Fruit fly (Drosophila melanogaster) whole organism, embryonic: ENCODE results near the gene CG10996.

Experiments
- Bgb ChIP-seq: fragments of 200-800 bp; sonication (Bioruptor generic); IDR thresholded peaks from 2 replicates; pipeline ENCODE4 v1.3.6; 2022; ENCODE audit warnings: missing biosample characterization, missing genetic modification characterization; ENCODE audit not compliant: partially characterized antibody
- Blimp-1 ChIP-seq: fragments of 200-800 bp; sonication (Bioruptor generic); optimal IDR thresholded peaks from 3 replicates; lab custom pipeline; 2018; ENCODE audit warnings: missing biosample characterization, missing genetic modification characterization, mild to moderate bottlenecking, moderate library complexity, missing genetic modification reagents
- CG10274 ChIP-seq: fragments of 200-800 bp; sonication (Bioruptor generic); optimal IDR thresholded peaks from 3 replicates; lab custom pipeline; 2017; ENCODE audit warnings: missing biosample characterization, mild to moderate bottlenecking, missing genetic modification characterization
- CG10321 ChIP-seq: fragments of 200-800 bp; sonication (Bioruptor generic); IDR thresholded peaks from 2 replicates; pipeline ENCODE4 v1.3.6; 2022; ENCODE audit warnings: missing biosample characterization, missing genetic modification characterization
- CG10654 ChIP-seq: fragments of 200-800 bp; sonication (Bioruptor generic); optimal IDR thresholded peaks from 2 replicates; lab custom pipeline; 2016; ENCODE audit warnings: missing biosample characterization, missing genetic modification characterization
- CG11093 ChIP-seq: fragments of 200-800 bp; sonication (Bioruptor generic); IDR thresholded peaks from 3 replicates; pipeline ENCODE4 v1.3.6; 2022; ENCODE audit warnings: missing biosample characterization, missing genetic modification characterization
- CG12299 ChIP-seq: fragments of 200-800 bp; sonication (Bioruptor generic); optimal IDR thresholded peaks from 2 replicates; lab custom pipeline; 2018; ENCODE audit warnings: missing biosample characterization, mild to moderate bottlenecking, missing genetic modification characterization
- CG1529 ChIP-seq: fragments of 200-800 bp; sonication (Bioruptor generic); optimal IDR thresholded peaks from 3 replicates; lab custom pipeline; 2018; ENCODE audit warnings: missing biosample characterization, missing genetic modification characterization
- CG15514 ChIP-seq: fragments of 200-800 bp; sonication (Bioruptor generic); optimal IDR thresholded peaks from 3 replicates; lab custom pipeline; 2017; ENCODE audit warnings: missing biosample characterization, missing genetic modification characterization, mild to moderate bottlenecking, moderate library complexity, missing genetic modification reagents
- CG17186 ChIP-seq: fragments of 200-800 bp; sonication (Bioruptor generic); optimal IDR thresholded peaks from 3 replicates; lab custom pipeline; 2017; ENCODE audit warnings: missing biosample characterization, missing genetic modification reagents, missing genetic modification characterization
- CG17359 ChIP-seq: fragments of 200-800 bp; sonication (Bioruptor generic); optimal IDR thresholded peaks from 3 replicates; lab custom pipeline; 2018; ENCODE audit warnings: missing biosample characterization, mild to moderate bottlenecking, missing genetic modification characterization, moderate library complexity
- CG17385 ChIP-seq: fragments of 200-800 bp; sonication (Bioruptor generic); optimal IDR thresholded peaks from 3 replicates; lab custom pipeline; 2018; ENCODE audit warnings: missing biosample characterization, mild to moderate bottlenecking, missing genetic modification characterization
- CG1832 ChIP-seq: fragments of 200-800 bp; sonication (Bioruptor generic); optimal IDR thresholded peaks from 2 replicates; lab custom pipeline; 2017; ENCODE audit warnings: missing biosample characterization, mild to moderate bottlenecking, missing genetic modification characterization, inconsistent platforms
- CG2120 ChIP-seq: fragments of 200-800 bp; sonication (Bioruptor generic); optimal IDR thresholded peaks from 3 replicates; lab custom pipeline; 2016; ENCODE audit warnings: missing biosample characterization, missing genetic modification characterization
- CG2712 ChIP-seq: fragments of 200-800 bp; optimal IDR thresholded peaks from 3 replicates; lab custom pipeline; 2019; ENCODE audit warnings: missing biosample characterization, mild to moderate bottlenecking, missing genetic modification characterization, moderate library complexity
- CG30431 ChIP-seq: fragments of 200-800 bp; sonication (Bioruptor generic); optimal IDR thresholded peaks from 2 replicates; lab custom pipeline; 2017; ENCODE audit warnings: missing biosample characterization, missing genetic modification characterization
- CG31441 ChIP-seq: fragments of 200-800 bp; sonication (Bioruptor generic); IDR thresholded peaks from 2 replicates; pipeline ENCODE4 v1.3.6; 2022; ENCODE audit warnings: missing biosample characterization, missing genetic modification characterization
- CG4282 ChIP-seq: fragments of 200-800 bp; sonication (Bioruptor generic); optimal IDR thresholded peaks from 2 replicates; lab custom pipeline; 2016; ENCODE audit warnings: missing biosample characterization, missing genetic modification characterization
- CG6272 ChIP-seq: fragments of 200-800 bp; sonication (Bioruptor generic); IDR thresholded peaks from 2 replicates; pipeline ENCODE4 v1.3.6; 2022; ENCODE audit warnings: missing biosample characterization, missing genetic modification characterization
- CG6791 ChIP-seq: fragments of 200-800 bp; sonication (Bioruptor generic); IDR thresholded peaks from 3 replicates; pipeline ENCODE4 v1.3.6; 2022; ENCODE audit warnings: missing biosample characterization, missing genetic modification characterization; ENCODE audit not compliant: partially characterized antibody
- CG7372 ChIP-seq: fragments of 200-800 bp; sonication (Bioruptor generic); IDR thresholded peaks from 2 replicates; pipeline ENCODE4 v1.3.6; 2022; ENCODE audit warnings: missing biosample characterization, missing genetic modification characterization
- CG8765 ChIP-seq: fragments of 200-800 bp; sonication (Bioruptor generic); IDR thresholded peaks from 2 replicates; pipeline ENCODE4 v1.3.6; 2022; ENCODE audit warnings: missing biosample characterization, missing genetic modification characterization
- CG9215 ChIP-seq: fragments of 200-800 bp; sonication (Bioruptor generic); IDR thresholded peaks from 2 replicates; pipeline ENCODE4 v1.3.6; 2022; ENCODE audit warnings: missing biosample characterization, missing genetic modification characterization
- Deaf1 ChIP-seq: fragments of 200-800 bp; optimal IDR thresholded peaks from 3 replicates; lab custom pipeline; 2019; ENCODE audit warnings: missing biosample characterization, mild to moderate bottlenecking, missing genetic modification characterization, moderate library complexity
- Doc3 ChIP-seq: fragments of 200-800 bp; sonication (Bioruptor generic); IDR thresholded peaks from 3 replicates; pipeline ENCODE4 v1.3.6; 2022; ENCODE audit warnings: missing biosample characterization, missing genetic modification characterization; ENCODE audit not compliant: partially characterized antibody
- Hmr ChIP-seq: fragments of 200-800 bp; sonication (Bioruptor generic); optimal IDR thresholded peaks from 3 replicates; lab custom pipeline; 2017; ENCODE audit warnings: mild to moderate bottlenecking, missing biosample characterization, missing genetic modification reagents, missing genetic modification characterization
- Hr39 ChIP-seq: fragments of >200 bp; optimal IDR thresholded peaks from 2 replicates; lab custom pipeline; 2017
- Lhr ChIP-seq: fragments of 200-800 bp; sonication (Bioruptor generic); optimal IDR thresholded peaks from 3 replicates; lab custom pipeline; 2017; ENCODE audit warnings: mild to moderate bottlenecking, missing biosample characterization, missing genetic modification reagents, missing genetic modification characterization
- Lim3 ChIP-seq: fragments of 200-800 bp; sonication (Bioruptor generic); IDR thresholded peaks from 2 replicates; pipeline ENCODE4 v1.3.6; 2022; ENCODE audit warnings: missing biosample characterization, missing genetic modification characterization
- Neu2 ChIP-seq: fragments of 200-800 bp; sonication (Bioruptor generic); optimal IDR thresholded peaks from 3 replicates; lab custom pipeline; 2016; ENCODE audit warnings: missing biosample characterization, missing genetic modification characterization, borderline replicate concordance
- Oli ChIP-seq: fragments of 200-800 bp; sonication (Bioruptor generic); optimal IDR thresholded peaks from 2 replicates; lab custom pipeline; 2018; ENCODE audit warnings: missing biosample characterization, mild to moderate bottlenecking, missing genetic modification characterization, moderate library complexity
- Optix ChIP-seq: fragments of 200-800 bp; sonication (Bioruptor generic); IDR thresholded peaks from 3 replicates; pipeline ENCODE4 v1.3.6; 2022; ENCODE audit warnings: missing biosample characterization, missing genetic modification characterization
- Ptx1 ChIP-seq: fragments of 200-800 bp; sonication (Bioruptor generic); IDR thresholded peaks from 2 replicates; pipeline ENCODE4 v1.3.6; 2022; ENCODE audit warnings: missing biosample characterization, missing genetic modification characterization
- Spps ChIP-seq: fragments of 200-800 bp; sonication (Bioruptor generic); optimal IDR thresholded peaks from 2 replicates; lab custom pipeline; 2018; ENCODE audit warnings: missing biosample characterization, mild to moderate bottlenecking, missing genetic modification characterization
- TFAM ChIP-seq: fragments of 200-800 bp; sonication (Bioruptor generic); optimal IDR thresholded peaks from 2 replicates; lab custom pipeline; 2017; ENCODE audit warnings: missing biosample characterization, missing genetic modification characterization, inconsistent platforms
- dan ChIP-seq: fragments of 200-800 bp; sonication (Bioruptor generic); IDR thresholded peaks from 2 replicates; pipeline ENCODE4 v1.3.6; 2022; ENCODE audit warnings: missing biosample characterization, missing genetic modification characterization
- danr ChIP-seq: fragments of 200-800 bp; sonication (Bioruptor generic); IDR thresholded peaks from 2 replicates; pipeline ENCODE4 v1.3.6; 2022; ENCODE audit warnings: missing biosample characterization, missing genetic modification characterization
- ems ChIP-seq: fragments of 200-800 bp; sonication (Bioruptor generic); optimal IDR thresholded peaks from 3 replicates; lab custom pipeline; 2016; ENCODE audit warnings: missing biosample characterization, missing genetic modification characterization
- ewg ChIP-seq: fragments of 200-800 bp; sonication (Bioruptor generic); optimal IDR thresholded peaks from 3 replicates; lab custom pipeline; 2017; ENCODE audit warnings: mild to moderate bottlenecking, missing biosample characterization, missing genetic modification reagents, missing genetic modification characterization
- fd3F ChIP-seq: fragments of 200-800 bp; sonication (Bioruptor generic); optimal IDR thresholded peaks from 2 replicates; lab custom pipeline; 2018; ENCODE audit warnings: missing biosample characterization, mild to moderate bottlenecking, missing genetic modification characterization, moderate library complexity
- gem ChIP-seq: fragments of 200-800 bp; sonication (Bioruptor generic); optimal IDR thresholded peaks from 2 replicates; lab custom pipeline; 2019; ENCODE audit warnings: missing biosample characterization, mild to moderate bottlenecking, missing genetic modification characterization, moderate library complexity
- gfzf ChIP-seq: fragments of 200-800 bp; sonication (Bioruptor generic); optimal IDR thresholded peaks from 2 replicates; lab custom pipeline; 2016; ENCODE audit warnings: missing biosample characterization, mild to moderate bottlenecking, missing genetic modification characterization, moderate library complexity
- hkb ChIP-seq, 2 experiments: fragments of 200-800 bp in 1 of 2; fragments of >200 bp in 1 of 2; sonication (Bioruptor generic) in 1 of 2; IDR thresholded peaks in 1 of 2; optimal IDR thresholded peaks in 1 of 2; 2 replicates each; pipeline versions ENCODE4 v1.3.6 to Lab custom; 2017 to 2022; ENCODE audit warnings: missing biosample characterization in 1 of 2, missing genetic modification characterization in 1 of 2
- kay ChIP-seq: fragments of 200-800 bp; sonication (Bioruptor generic); optimal IDR thresholded peaks from 2 replicates; lab custom pipeline; 2016; ENCODE audit warnings: missing biosample characterization, missing genetic modification characterization
- pum ChIP-seq: fragments of 200-800 bp; sonication (Bioruptor generic); optimal IDR thresholded peaks from 2 replicates; lab custom pipeline; 2016; ENCODE audit warnings: missing biosample characterization, missing genetic modification characterization
- scrt ChIP-seq: fragments of 200-800 bp; sonication (Bioruptor generic); optimal IDR thresholded peaks from 2 replicates; lab custom pipeline; 2018; ENCODE audit warnings: missing biosample characterization, mild to moderate bottlenecking, missing genetic modification characterization, moderate library complexity
- sd ChIP-seq: fragments of 200-800 bp; sonication (Bioruptor generic); optimal IDR thresholded peaks from 3 replicates; lab custom pipeline; 2018; ENCODE audit warnings: missing biosample characterization, mild to moderate bottlenecking, missing genetic modification characterization, moderate library complexity
- sens ChIP-seq: fragments of 200-800 bp; sonication (Bioruptor generic); peaks from one replicate; lab custom pipeline; 2016; ENCODE audit warnings: missing biosample characterization, missing genetic modification characterization
- sob ChIP-seq: fragments of 200-800 bp; sonication (Bioruptor generic); IDR thresholded peaks from 2 replicates; pipeline ENCODE4 v1.3.6; 2022; ENCODE audit warnings: missing biosample characterization, missing genetic modification characterization
- tgo ChIP-seq: fragments of 200-800 bp; sonication (Bioruptor generic); IDR thresholded peaks from 3 replicates; pipeline ENCODE4 v1.3.6; 2022; ENCODE audit warnings: missing biosample characterization, missing genetic modification characterization
- vvl ChIP-seq: fragments of 200-800 bp; sonication (Bioruptor generic); IDR thresholded peaks from 2 replicates; pipeline ENCODE4 v1.3.6; 2022; ENCODE audit warnings: missing biosample characterization, missing genetic modification characterization

The CG10996 gene

DNA sequence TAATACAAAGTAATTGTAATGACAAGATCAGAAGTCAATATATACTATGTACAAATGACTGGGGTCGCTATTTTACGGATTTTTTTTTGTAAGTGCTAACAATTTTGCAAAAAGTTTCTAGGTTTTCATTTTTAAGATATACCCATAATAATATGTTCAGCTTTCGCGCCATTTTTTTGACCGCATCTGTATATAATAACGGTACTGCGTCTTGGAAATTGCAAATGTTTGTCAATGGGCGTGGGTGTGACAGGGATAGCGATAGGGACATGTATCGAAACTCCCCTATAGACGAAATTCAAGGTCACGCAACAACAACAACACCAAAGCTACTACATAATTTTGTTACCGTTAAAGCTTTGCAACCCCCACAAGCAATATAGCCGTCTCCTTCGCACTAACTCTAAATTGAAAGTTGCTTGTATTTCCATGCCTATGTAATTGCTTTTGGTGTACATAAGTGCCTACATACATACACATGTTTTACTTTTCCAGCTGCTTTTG is 44.8 kb downstream of the CG10996 start (continued):
- peak; percentile 47 for TF ChIP-seq CG2120 (GFP tag; lab: Kevin White, UChicago)
- no peak for TF ChIP-seq CG11093 (GFP tag; lab: Robert Waterston, UW)
- TF ChIP-seq CG17359 (tag; lab: Kevin White, UChicago) = no peak
- TF ChIP-seq CG17385 = no peak
- no peak for TF ChIP-seq Deaf1 (tag; lab: Kevin White, UChicago)
- TF ChIP-seq Doc3 (GFP tag; lab: Robert Waterston, UW) = no peak
- no peak for TF ChIP-seq Lim3 (GFP tag; lab: Robert Waterston, UW)
- no peak for TF ChIP-seq kay (GFP tag; lab: Kevin White, UChicago)
- no peak for TF ChIP-seq Spps (tag; lab: Kevin White, UChicago)
- TF ChIP-seq CG8765 (GFP tag; lab: Robert Waterston, UW) = no peak
- peak; percentile 9 for TF ChIP-seq sens
- no peak for TF ChIP-seq pum (GFP tag; lab: Kevin White, UChicago)
- peak; percentile 90 for TF ChIP-seq CG10321 (GFP tag; lab: Robert Waterston, UW)
- TF ChIP-seq gfzf (GFP tag; lab: Kevin White, UChicago) = no peak
- TF ChIP-seq sob (GFP tag; lab: Robert Waterston, UW) = no peak
- TF ChIP-seq CG10274 (GFP tag; lab: Kevin White, UChicago) = no peak
- no peak for TF ChIP-seq Neu2
- TF ChIP-seq ems (GFP tag; lab: Kevin White, UChicago) = no peak
- TF ChIP-seq danr (GFP tag; lab: Robert Waterston, UW) = no peak
- TF ChIP-seq ewg (GFP tag; lab: Kevin White, UChicago) = no peak
- no peak for TF ChIP-seq CG10654 (GFP tag; lab: Kevin White, UChicago)
- no peak for TF ChIP-seq tgo
- TF ChIP-seq Blimp-1 = no peak
- TF ChIP-seq CG31441 (GFP tag; lab: Robert Waterston, UW) = no peak
- no peak for TF ChIP-seq TFAM
- peak; percentile 4 for TF ChIP-seq scrt (GFP tag; lab: Kevin White, UChicago)
- TF ChIP-seq Bgb (GFP tag; lab: Robert Waterston, UW) = no peak
- no peak for TF ChIP-seq hkb (optimal IDR thresholded peaks at IDR 0.05; lab: Kevin White, UChicago)
- TF ChIP-seq hkb (GFP tag; IDR thresholded peaks at IDR 0.05; lab: Robert Waterston, UW) = 0 out of 2 replicates have a peak, but pooled peaks have one; percentile 11
- no peak for TF ChIP-seq Oli (tag; lab: Kevin White, UChicago)
- no peak for TF ChIP-seq CG12299 (tag; lab: Kevin White, UChicago)
- TF ChIP-seq CG9215 (GFP tag; lab: Robert Waterston, UW) = no peak
- no peak for TF ChIP-seq fd3F (GFP tag; lab: Kevin White, UChicago)
- TF ChIP-seq CG6791 (GFP tag; lab: Robert Waterston, UW) = no peak
- no peak for TF ChIP-seq Optix
- no peak for TF ChIP-seq CG2712
- no peak for TF ChIP-seq CG6272
- no peak for TF ChIP-seq CG4282 (GFP tag; lab: Kevin White, UChicago)
- no peak for TF ChIP-seq Hr39
- no peak for TF ChIP-seq CG17186 (GFP tag; lab: Kevin White, UChicago)
- peak; percentile 2 for TF ChIP-seq gem
- TF ChIP-seq dan (GFP tag; lab: Robert Waterston, UW) = no peak
- TF ChIP-seq CG30431 (GFP tag; lab: Kevin White, UChicago) = no peak
- no peak for TF ChIP-seq Ptx1 (GFP tag; lab: Robert Waterston, UW)
- TF ChIP-seq CG15514 (GFP tag; lab: Kevin White, UChicago) = peak; percentile 32
- no peak for TF ChIP-seq CG1529 (GFP tag; lab: Kevin White, UChicago)
- no peak for TF ChIP-seq vvl (GFP tag; lab: Robert Waterston, UW)
- no peak for TF ChIP-seq CG7372 (GFP tag; lab: Robert Waterston, UW)
- no peak for TF ChIP-seq sd (tag; lab: Kevin White, UChicago)
- no peak for TF ChIP-seq CG1832
- peak; percentile 22 for TF ChIP-seq Hmr (GFP tag; lab: Kevin White, UChicago)
- TF ChIP-seq Lhr (GFP tag; lab: Kevin White, UChicago) = no peak
